Worm (Caenorhabditis elegans) whole organism, L3 larva: Measurements from ENCODE around the gene prp-39.

ENCODE experiments used
- aly-2 ChIP-seq: fragments of 150-350 bp; optimal IDR thresholded peaks from 2 replicates; lab custom pipeline; 2014; ENCODE audit warnings: missing biosample characterization, missing genetic modification characterization
- egl-27 ChIP-seq: sonication (generic microtip); optimal IDR thresholded peaks from 4 replicates; lab custom pipeline; 2017; ENCODE audit warnings: missing biosample characterization, missing genetic modification reagents, missing genetic modification characterization
- elt-1 ChIP-seq: fragments of 150-350 bp; optimal IDR thresholded peaks from 2 replicates; lab custom pipeline; 2014; ENCODE audit warnings: missing biosample characterization, missing genetic modification characterization
- elt-2 ChIP-seq: sonication (generic microtip); optimal IDR thresholded peaks from 2 replicates; lab custom pipeline; 2016; ENCODE audit warnings: missing genetic modification reagents, mild to moderate bottlenecking, missing genetic modification characterization, missing compliant biosample characterization
- fkh-10 ChIP-seq: sonication (generic microtip); optimal IDR thresholded peaks from 2 replicates; lab custom pipeline; 2017; ENCODE audit warnings: missing biosample characterization, missing genetic modification reagents, missing genetic modification characterization
- lsy-12 ChIP-seq: sonication (generic microtip); optimal IDR thresholded peaks from 2 replicates; lab custom pipeline; 2016; ENCODE audit warnings: mild to moderate bottlenecking, missing genetic modification characterization, missing compliant biosample characterization
- pha-4 ChIP-seq: fragments of 150-350 bp; optimal IDR thresholded peaks from 2 replicates; lab custom pipeline; 2014; ENCODE audit warnings: missing biosample characterization, missing genetic modification reagents, missing genetic modification characterization
- pqm-1 ChIP-seq: fragments of 150-350 bp; optimal IDR thresholded peaks from 2 replicates; lab custom pipeline; 2017; ENCODE audit warnings: missing biosample characterization, missing genetic modification characterization, inconsistent platforms
- unc-39 ChIP-seq: sonication (generic microtip); optimal IDR thresholded peaks from 4 replicates; lab custom pipeline; 2017; ENCODE audit warnings: missing biosample characterization, missing genetic modification characterization
- ztf-11 ChIP-seq: fragments of 150-350 bp; optimal IDR thresholded peaks from 2 replicates; lab custom pipeline; 2014; ENCODE audit warnings: missing biosample characterization, missing genetic modification characterization

DNA sequence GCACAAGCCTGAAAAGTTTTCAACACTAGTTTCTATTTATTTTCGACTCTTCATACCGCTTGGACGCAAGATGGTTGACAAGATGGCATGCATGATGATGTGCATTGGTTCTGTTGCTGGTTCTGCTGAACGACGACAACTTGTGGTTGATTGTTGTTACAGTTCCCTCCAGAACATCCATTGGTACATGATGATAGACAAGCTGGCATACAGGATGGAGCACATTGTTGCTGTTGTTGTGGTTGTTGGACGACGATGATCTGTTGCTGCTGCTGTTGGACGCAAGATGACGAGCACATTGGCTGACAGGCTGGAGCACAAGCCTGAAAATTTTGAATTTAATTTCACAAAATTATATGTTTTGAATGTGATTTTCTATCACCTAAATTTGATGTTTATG lies 10.2 kb downstream of the prp-39 start:
- no peak for TF ChIP-seq unc-39 (tag; lab: Kevin White, UChicago)
- TF ChIP-seq elt-1 (tag; lab: Kevin White, UChicago) = no peak
- TF ChIP-seq pha-4 = no peak
- no peak for TF ChIP-seq fkh-10
- TF ChIP-seq elt-2 (tag; lab: Kevin White, UChicago) = no peak
- no peak for TF ChIP-seq ztf-11 (tag; lab: Kevin White, UChicago)
- no peak for TF ChIP-seq pqm-1
- TF ChIP-seq lsy-12 (tag; lab: Kevin White, UChicago) = no peak
- TF ChIP-seq egl-27 (tag; lab: Kevin White, UChicago) = no peak
- no peak for TF ChIP-seq aly-2 (tag; lab: Kevin White, UChicago)
